Fruit fly (Drosophila melanogaster): ENCODE results near the gene CG15599.
A peak's percentile ranks its signal among the peaks of the same experiment; 100 is the strongest.

The CG15599 gene

dm6 chrX:15712409-15712808 is 23.8 kb upstream of the CG15599 start, which contains the start of gene HUWE1 (continued):
- peak; percentile 37 for TF ChIP-seq CG12391 (tag; optimal IDR thresholded peaks at IDR 0.05)
- TF ChIP-seq chif (GFP tag; optimal IDR thresholded peaks at IDR 0.05): no peak
- no peak for TF ChIP-seq cwo (GFP tag; optimal IDR thresholded peaks at IDR 0.05)
- no peak for TF ChIP-seq gsb (GFP tag; IDR thresholded peaks at IDR 0.05)
- no peak for TF ChIP-seq fd102C (GFP tag; optimal IDR thresholded peaks at IDR 0.05)
- peak; percentile 22; the same call in 1 of the 2 replicates for TF ChIP-seq CG42726 (GFP tag; IDR thresholded peaks at IDR 0.05; ENCODE audit: partially characterized antibody)
- TF ChIP-seq CG11504 (tag; optimal IDR thresholded peaks at IDR 0.05): no peak
- no peak for TF ChIP-seq cad (GFP tag; optimal IDR thresholded peaks at IDR 0.05)
- no peak for TF ChIP-seq Hr78 (GFP tag; optimal IDR thresholded peaks at IDR 0.05)
- peak in 1 of 2 experiments; percentile 9 for TF ChIP-seq tll (GFP tag; optimal IDR thresholded peaks at IDR 0.05)
- TF ChIP-seq lilli (GFP tag; optimal IDR thresholded peaks at IDR 0.05): peak; percentile 47
- 0 out of 2 replicates have a peak, but pooled peaks have one; percentile 18 for TF ChIP-seq ssp (GFP tag; IDR thresholded peaks at IDR 0.05)
- TF ChIP-seq CG8765 (GFP tag; IDR thresholded peaks at IDR 0.05): no peak
- TF ChIP-seq CG4617 (GFP tag; optimal IDR thresholded peaks at IDR 0.05; ENCODE audit: borderline replicate concordance): peak; percentile 62
- TF ChIP-seq ato (GFP tag; IDR thresholded peaks at IDR 0.05; ENCODE audit: partially characterized antibody): peak; percentile 61; the same call in 1 of the 2 replicates
- no peak for TF ChIP-seq CG8281 (tag; optimal IDR thresholded peaks at IDR 0.05)
- no peak for TF ChIP-seq kay (GFP tag; optimal IDR thresholded peaks at IDR 0.05)
- peak; percentile 44 for TF ChIP-seq sna (GFP tag; IDR thresholded peaks at IDR 0.05; ENCODE audit: partially characterized antibody)
- peak; percentile 87 for TF ChIP-seq stwl (tag; optimal IDR thresholded peaks at IDR 0.05)
- TF ChIP-seq slbo (GFP tag; IDR thresholded peaks at IDR 0.05): peak; percentile 26; the same call in 1 of the 2 replicates
- TF ChIP-seq CG2199 (GFP tag; IDR thresholded peaks at IDR 0.05): no peak
- TF ChIP-seq Gsc (GFP tag; IDR thresholded peaks at IDR 0.05): no peak
- TF ChIP-seq CG17912 (GFP tag; optimal IDR thresholded peaks at IDR 0.05): peak; percentile 17
- TF ChIP-seq CG16813 (GFP tag; IDR thresholded peaks at IDR 0.05; ENCODE audit: partially characterized antibody): peak; percentile 83
- no peak for TF ChIP-seq CG31441 (GFP tag; IDR thresholded peaks at IDR 0.05)
- no peak for TF ChIP-seq Tbp (GFP tag; optimal IDR thresholded peaks at IDR 0.05)
- no peak for TF ChIP-seq Dad (GFP tag; optimal IDR thresholded peaks at IDR 0.05)
- no peak for TF ChIP-seq CG9817 (tag; optimal IDR thresholded peaks at IDR 0.05)
- no peak for TF ChIP-seq Ptx1 (GFP tag; IDR thresholded peaks at IDR 0.05)
- TF ChIP-seq CG15514 (GFP tag; optimal IDR thresholded peaks at IDR 0.05): peak; percentile 70
- peak; percentile 38; the same call in 1 of the 2 replicates for TF ChIP-seq CG9932 (GFP tag; IDR thresholded peaks at IDR 0.05)
- no peak for TF ChIP-seq so (GFP tag; IDR thresholded peaks at IDR 0.05)
- TF ChIP-seq sug (tag; optimal IDR thresholded peaks at IDR 0.05): no peak
- no peak for TF ChIP-seq da (GFP tag; optimal IDR thresholded peaks at IDR 0.05)
- TF ChIP-seq Dfd (GFP tag; optimal IDR thresholded peaks at IDR 0.05): no peak
- TF ChIP-seq CG31365 (tag; optimal IDR thresholded peaks at IDR 0.05): no peak
- TF ChIP-seq tna (GFP tag; IDR thresholded peaks at IDR 0.05; ENCODE audit: partially characterized antibody): peak; percentile 64
- TF ChIP-seq zfh1 (GFP tag; IDR thresholded peaks at IDR 0.05): no peak
- no peak for TF ChIP-seq Lpt (GFP tag; optimal IDR thresholded peaks at IDR 0.05)
- TF ChIP-seq gcm (GFP tag; optimal IDR thresholded peaks at IDR 0.05): no peak
- no peak for TF ChIP-seq Oaz (GFP tag; IDR thresholded peaks at IDR 0.05)
- no peak for TF ChIP-seq CG11723 (GFP tag; optimal IDR thresholded peaks at IDR 0.05)
- TF ChIP-seq fu2 (GFP tag; optimal IDR thresholded peaks at IDR 0.05): no peak
- no peak for TF ChIP-seq CG10147 (GFP tag; optimal IDR thresholded peaks at IDR 0.05)
- TF ChIP-seq aop (GFP tag; IDR thresholded peaks at IDR 0.05): no peak
- TF ChIP-seq Stat92E (GFP tag; optimal IDR thresholded peaks at IDR 0.05): peak in 1 of 3 experiments; percentile 1
- peak; percentile 72 for TF ChIP-seq E2f2 (GFP tag; IDR thresholded peaks at IDR 0.05)
- no peak for TF ChIP-seq Gug (GFP tag; IDR thresholded peaks at IDR 0.05)
- peak; percentile 86 for TF ChIP-seq gfzf (GFP tag; optimal IDR thresholded peaks at IDR 0.05)
- no peak for TF ChIP-seq ems (GFP tag; optimal IDR thresholded peaks at IDR 0.05)

Measured in whole organism, embryonic.